Worm (Caenorhabditis elegans): ENCODE results near the gene F38H4.5.
A peak's percentile ranks its signal among the peaks of the same experiment; 100 is the strongest.

The F38H4.5 gene

ce11 chrIV:11900399-11900798 lies 48.4 kb downstream of the F38H4.5 start:
- TF ChIP-seq unc-62 (GFP tag; optimal IDR thresholded peaks at IDR 0.05 in 1 of 2) (peak in 1 of 2 experiments; percentile 90), unc-62 (tag; optimal IDR thresholded peaks at IDR 0.05) (no peak), ceh-32 (tag; optimal IDR thresholded peaks at IDR 0.05; ENCODE audit: poor library complexity) (no peak), spr-1 (tag; optimal IDR thresholded peaks at IDR 0.05) (no peak), dmd-6 (GFP tag; IDR thresholded peaks at IDR 0.05) (no peak), aha-1 (tag) (no peak)

DNA sequence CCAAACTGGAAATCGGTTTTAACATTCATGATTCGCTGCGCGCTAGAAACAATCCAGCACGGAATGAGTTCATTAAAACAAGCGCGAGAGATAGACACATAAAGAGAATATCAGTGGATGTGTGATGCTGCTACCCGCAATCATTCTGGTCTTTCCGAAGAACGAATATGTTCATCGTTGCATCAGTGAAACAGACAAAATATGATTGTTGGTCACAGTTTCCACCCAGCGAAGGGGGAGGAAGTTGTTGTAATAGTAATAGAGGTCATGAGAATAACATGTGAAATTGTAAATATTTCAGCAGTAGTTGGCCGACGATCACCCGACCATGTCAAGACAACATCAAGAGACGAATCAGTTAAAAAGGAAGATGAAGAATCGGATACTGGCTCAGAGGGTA lies 49.2 kb downstream of the F38H4.5 start:
- TF ChIP-seq mdl-1 (tag; optimal IDR thresholded peaks at IDR 0.05) (peak in 1 of 2 experiments; percentile 70), mxl-3 (GFP tag; optimal IDR thresholded peaks at IDR 0.05) (peak; percentile 11), sdz-12 (GFP tag; optimal IDR thresholded peaks at IDR 0.05) (no peak), dmd-6 (GFP tag; IDR thresholded peaks at IDR 0.05) (peak; percentile 49; the same call in 1 of the 2 replicates), nhr-10 (tag; optimal IDR thresholded peaks at IDR 0.05) (peak; percentile 34), mep-1 (tag; optimal IDR thresholded peaks at IDR 0.05) (peak; percentile 9), unc-130 (GFP tag; optimal IDR thresholded peaks at IDR 0.05) (no peak), mxl-2 (GFP tag; conservative IDR thresholded peaks at IDR 0.05) (peak; percentile 52; the same call in 1 of the 2 replicates), nhr-28 (tag; optimal IDR thresholded peaks at IDR 0.05) (peak; percentile 48), hlh-30 (tag; optimal IDR thresholded peaks at IDR 0.05; ENCODE audit: insufficient read depth) (peak; percentile 62), nhr-25 (tag; optimal IDR thresholded peaks at IDR 0.05; ENCODE audit: borderline replicate concordance, insufficient read depth) (peak; percentile 66), hlh-11 (tag; optimal IDR thresholded peaks at IDR 0.05) (peak; percentile 55), ceh-44 (GFP tag; IDR thresholded peaks at IDR 0.05) (no peak), nhr-48 (tag; optimal IDR thresholded peaks at IDR 0.05) (peak; percentile 48), cey-2 (tag; optimal IDR thresholded peaks at IDR 0.05; ENCODE audit: borderline replicate concordance, insufficient read depth) (peak; percentile 54)

Measured in whole organism, L4 larva.